Fruit fly (Drosophila melanogaster) whole organism, embryonic: ENCODE measurements around the gene CG14269.

Experiments used
- Atf-2 ChIP-seq: fragments of 200-800 bp; sonication (Bioruptor generic); optimal IDR thresholded peaks from 2 replicates; lab custom pipeline; 2016; ENCODE audit warnings: missing biosample characterization, missing genetic modification characterization
- CG11093 ChIP-seq: fragments of 200-800 bp; sonication (Bioruptor generic); IDR thresholded peaks from 3 replicates; pipeline ENCODE4 v1.3.6; 2022; ENCODE audit warnings: missing biosample characterization, missing genetic modification characterization
- CG12299 ChIP-seq: fragments of 200-800 bp; sonication (Bioruptor generic); optimal IDR thresholded peaks from 2 replicates; lab custom pipeline; 2018; ENCODE audit warnings: missing biosample characterization, mild to moderate bottlenecking, missing genetic modification characterization
- CG13894 ChIP-seq: fragments of 200-800 bp; sonication (Bioruptor generic); optimal IDR thresholded peaks from 3 replicates; lab custom pipeline; 2018; ENCODE audit warnings: missing biosample characterization, mild to moderate bottlenecking, missing genetic modification characterization, moderate library complexity
- CG1647 ChIP-seq: fragments of 200-800 bp; sonication (Bioruptor generic); optimal IDR thresholded peaks from 3 replicates; lab custom pipeline; 2016; ENCODE audit warnings: missing biosample characterization, missing genetic modification characterization
- CG17359 ChIP-seq: fragments of 200-800 bp; sonication (Bioruptor generic); optimal IDR thresholded peaks from 3 replicates; lab custom pipeline; 2018; ENCODE audit warnings: missing biosample characterization, mild to moderate bottlenecking, missing genetic modification characterization, moderate library complexity
- CG17568 ChIP-seq: fragments of 200-800 bp; sonication (Bioruptor generic); optimal IDR thresholded peaks from 2 replicates; lab custom pipeline; 2018; ENCODE audit warnings: missing biosample characterization, mild to moderate bottlenecking, missing genetic modification characterization, moderate library complexity
- CG18262 ChIP-seq: fragments of 200-800 bp; optimal IDR thresholded peaks from 3 replicates; lab custom pipeline; 2019; ENCODE audit warnings: missing biosample characterization, mild to moderate bottlenecking, missing genetic modification characterization, moderate library complexity
- CG2120 ChIP-seq: fragments of 200-800 bp; sonication (Bioruptor generic); optimal IDR thresholded peaks from 3 replicates; lab custom pipeline; 2016; ENCODE audit warnings: missing biosample characterization, missing genetic modification characterization
- CG30431 ChIP-seq: fragments of 200-800 bp; sonication (Bioruptor generic); optimal IDR thresholded peaks from 2 replicates; lab custom pipeline; 2017; ENCODE audit warnings: missing biosample characterization, missing genetic modification characterization
- CG32532 ChIP-seq: fragments of 200-800 bp; sonication (Bioruptor generic); IDR thresholded peaks from 2 replicates; pipeline ENCODE4 v1.3.6; 2022; ENCODE audit warnings: missing biosample characterization, missing genetic modification characterization
- CG4360 ChIP-seq: fragments of 200-800 bp; sonication (Bioruptor generic); IDR thresholded peaks from 2 replicates; pipeline ENCODE4 v1.3.6; 2022; ENCODE audit warnings: missing biosample characterization, missing genetic modification characterization
- CG5180 ChIP-seq: fragments of 200-800 bp; sonication (Bioruptor generic); optimal IDR thresholded peaks from 3 replicates; lab custom pipeline; 2017; ENCODE audit warnings: missing biosample characterization, missing genetic modification characterization, mild to moderate bottlenecking, moderate library complexity, missing genetic modification reagents
- CG6272 ChIP-seq: fragments of 200-800 bp; sonication (Bioruptor generic); IDR thresholded peaks from 2 replicates; pipeline ENCODE4 v1.3.6; 2022; ENCODE audit warnings: missing biosample characterization, missing genetic modification characterization
- CG8765 ChIP-seq: fragments of 200-800 bp; sonication (Bioruptor generic); IDR thresholded peaks from 2 replicates; pipeline ENCODE4 v1.3.6; 2022; ENCODE audit warnings: missing biosample characterization, missing genetic modification characterization
- Dfd ChIP-seq, 2 experiments: fragments of >200 bp; optimal IDR thresholded peaks; 2 replicates each; lab custom pipeline; 2017; ENCODE audit warnings: missing biosample characterization in 2 of 2, missing genetic modification characterization in 2 of 2
- Dref ChIP-seq: fragments of 200-800 bp; sonication (Bioruptor generic); IDR thresholded peaks from 2 replicates; pipeline ENCODE4 v1.3.6; 2022; ENCODE audit warnings: missing biosample characterization, missing genetic modification characterization
- Drgx ChIP-seq: fragments of 200-800 bp; sonication (Bioruptor generic); IDR thresholded peaks from 2 replicates; pipeline ENCODE4 v1.3.6; 2022; ENCODE audit warnings: missing biosample characterization, missing genetic modification characterization
- Ets65A ChIP-seq: fragments of 200-800 bp; sonication (Bioruptor generic); peaks from one replicate; lab custom pipeline; 2016; ENCODE audit warnings: missing biosample characterization, missing genetic modification characterization
- HLH4C ChIP-seq: fragments of 200-800 bp; sonication (Bioruptor generic); IDR thresholded peaks from 3 replicates; pipeline ENCODE4 v1.3.6; 2022; ENCODE audit warnings: missing biosample characterization, missing genetic modification characterization; ENCODE audit not compliant: partially characterized antibody
- Hr3 ChIP-seq: fragments of 200-800 bp; sonication (Bioruptor generic); optimal IDR thresholded peaks from 3 replicates; lab custom pipeline; 2016; ENCODE audit warnings: missing biosample characterization, missing genetic modification characterization
- Hsf ChIP-seq: fragments of 200-800 bp; sonication (Bioruptor generic); optimal IDR thresholded peaks from 3 replicates; lab custom pipeline; 2016; ENCODE audit warnings: missing biosample characterization, missing genetic modification characterization
- Lpt ChIP-seq: fragments of >200 bp; optimal IDR thresholded peaks from 2 replicates; lab custom pipeline; 2018; ENCODE audit warnings: missing biosample characterization, missing genetic modification characterization
- Med ChIP-seq: fragments of 200-800 bp; sonication (Bioruptor generic); peaks from one replicate; lab custom pipeline; 2016; ENCODE audit warnings: missing biosample characterization, missing genetic modification characterization, mild to moderate bottlenecking, inconsistent platforms, moderate library complexity
- NC2β ChIP-seq: fragments of 200-800 bp; sonication (Bioruptor generic); optimal IDR thresholded peaks from 2 replicates; lab custom pipeline; 2016; ENCODE audit warnings: missing biosample characterization, missing genetic modification characterization
- Nf-YA ChIP-seq: fragments of 200-800 bp; sonication (Bioruptor generic); IDR thresholded peaks from 2 replicates; pipeline ENCODE4 v1.3.6; 2022; ENCODE audit warnings: missing biosample characterization, missing genetic modification characterization
- Nf-YC ChIP-seq: fragments of 200-800 bp; optimal IDR thresholded peaks from 3 replicates; lab custom pipeline; 2019; ENCODE audit warnings: missing biosample characterization, mild to moderate bottlenecking, missing genetic modification characterization, moderate library complexity
- NfI ChIP-seq: fragments of 200-800 bp; sonication (Bioruptor generic); optimal IDR thresholded peaks from 3 replicates; lab custom pipeline; 2018; ENCODE audit warnings: missing biosample characterization, mild to moderate bottlenecking, missing genetic modification characterization, moderate library complexity
- Pdp1 ChIP-seq, 2 experiments: fragments of 200-800 bp; sonication (Bioruptor generic); optimal IDR thresholded peaks; 3 replicates each; lab custom pipeline; 2016; ENCODE audit warnings: missing biosample characterization in 2 of 2, missing genetic modification characterization in 2 of 2, mild to moderate bottlenecking in 1 of 2, moderate library complexity in 1 of 2
- Ravus ChIP-seq: fragments of 200-800 bp; sonication (Bioruptor generic); IDR thresholded peaks from 2 replicates; pipeline ENCODE4 v1.3.6; 2022; ENCODE audit warnings: missing biosample characterization, missing genetic modification characterization
- Sox100B ChIP-seq: fragments of 200-800 bp; sonication (Bioruptor generic); optimal IDR thresholded peaks from 3 replicates; lab custom pipeline; 2018; ENCODE audit warnings: missing biosample characterization, mild to moderate bottlenecking, missing genetic modification characterization
- Sox102F ChIP-seq: fragments of 200-800 bp; sonication (Bioruptor generic); optimal IDR thresholded peaks from 2 replicates; lab custom pipeline; 2018; ENCODE audit warnings: missing biosample characterization, mild to moderate bottlenecking, missing genetic modification characterization, moderate library complexity
- Sry-δ ChIP-seq: fragments of 200-800 bp; sonication (Bioruptor generic); optimal IDR thresholded peaks from 2 replicates; lab custom pipeline; 2016; ENCODE audit warnings: missing biosample characterization, missing genetic modification characterization
- al ChIP-seq: fragments of 200-800 bp; sonication (Bioruptor generic); IDR thresholded peaks from 2 replicates; pipeline ENCODE4 v1.3.6; 2022; ENCODE audit warnings: missing biosample characterization, missing genetic modification characterization
- danr ChIP-seq: fragments of 200-800 bp; sonication (Bioruptor generic); IDR thresholded peaks from 2 replicates; pipeline ENCODE4 v1.3.6; 2022; ENCODE audit warnings: missing biosample characterization, missing genetic modification characterization
- gem ChIP-seq: fragments of 200-800 bp; sonication (Bioruptor generic); optimal IDR thresholded peaks from 2 replicates; lab custom pipeline; 2019; ENCODE audit warnings: missing biosample characterization, mild to moderate bottlenecking, missing genetic modification characterization, moderate library complexity
- grau ChIP-seq: fragments of 200-800 bp; optimal IDR thresholded peaks from 3 replicates; lab custom pipeline; 2019; ENCODE audit warnings: missing biosample characterization, mild to moderate bottlenecking, missing genetic modification characterization, moderate library complexity
- hkb ChIP-seq, 2 experiments: fragments of 200-800 bp in 1 of 2; fragments of >200 bp in 1 of 2; sonication (Bioruptor generic) in 1 of 2; IDR thresholded peaks in 1 of 2; optimal IDR thresholded peaks in 1 of 2; 2 replicates each; pipeline versions ENCODE4 v1.3.6 to Lab custom; 2017 to 2022; ENCODE audit warnings: missing biosample characterization in 1 of 2, missing genetic modification characterization in 1 of 2
- jing ChIP-seq: fragments of 200-800 bp; sonication (Bioruptor generic); optimal IDR thresholded peaks from 2 replicates; lab custom pipeline; 2018; ENCODE audit warnings: missing biosample characterization, mild to moderate bottlenecking, missing genetic modification characterization
- lab ChIP-seq: fragments of 200-800 bp; sonication (Bioruptor generic); optimal IDR thresholded peaks from 3 replicates; lab custom pipeline; 2017; ENCODE audit warnings: missing biosample characterization, missing genetic modification characterization, mild to moderate bottlenecking, moderate library complexity, missing genetic modification reagents
- lilli ChIP-seq: fragments of 200-800 bp; sonication (Bioruptor generic); optimal IDR thresholded peaks from 3 replicates; lab custom pipeline; 2016; ENCODE audit warnings: missing biosample characterization, missing genetic modification characterization
- lmd ChIP-seq: fragments of 200-800 bp; sonication (Bioruptor generic); IDR thresholded peaks from 2 replicates; pipeline ENCODE4 v1.3.6; 2022; ENCODE audit warnings: missing biosample characterization, missing genetic modification characterization
- pho ChIP-seq: fragments of 200-800 bp; sonication (Bioruptor generic); optimal IDR thresholded peaks from 2 replicates; lab custom pipeline; 2016; ENCODE audit warnings: missing biosample characterization, missing genetic modification characterization
- row ChIP-seq: fragments of 200-800 bp; sonication (Bioruptor generic); IDR thresholded peaks from 3 replicates; pipeline ENCODE4 v1.3.6; 2022; ENCODE audit warnings: missing biosample characterization, missing genetic modification characterization
- sens ChIP-seq: fragments of 200-800 bp; sonication (Bioruptor generic); peaks from one replicate; lab custom pipeline; 2016; ENCODE audit warnings: missing biosample characterization, missing genetic modification characterization
- sens-2 ChIP-seq: fragments of 200-800 bp; sonication (Bioruptor generic); IDR thresholded peaks from 2 replicates; pipeline ENCODE4 v1.3.6; 2022; ENCODE audit warnings: missing biosample characterization, missing genetic modification characterization
- slbo ChIP-seq: fragments of 200-800 bp; sonication (Bioruptor generic); IDR thresholded peaks from 2 replicates; pipeline ENCODE4 v1.3.6; 2022; ENCODE audit warnings: missing biosample characterization, missing genetic modification characterization
- slou ChIP-seq: fragments of 200-800 bp; sonication (Bioruptor generic); optimal IDR thresholded peaks from 3 replicates; lab custom pipeline; 2016; ENCODE audit warnings: missing biosample characterization, missing genetic modification characterization
- vnd ChIP-seq: fragments of 200-800 bp; sonication (Bioruptor generic); IDR thresholded peaks from 3 replicates; pipeline ENCODE4 v1.3.6; 2022; ENCODE audit warnings: missing biosample characterization, missing genetic modification characterization; ENCODE audit not compliant: partially characterized antibody

CG14269 gene

DNA sequence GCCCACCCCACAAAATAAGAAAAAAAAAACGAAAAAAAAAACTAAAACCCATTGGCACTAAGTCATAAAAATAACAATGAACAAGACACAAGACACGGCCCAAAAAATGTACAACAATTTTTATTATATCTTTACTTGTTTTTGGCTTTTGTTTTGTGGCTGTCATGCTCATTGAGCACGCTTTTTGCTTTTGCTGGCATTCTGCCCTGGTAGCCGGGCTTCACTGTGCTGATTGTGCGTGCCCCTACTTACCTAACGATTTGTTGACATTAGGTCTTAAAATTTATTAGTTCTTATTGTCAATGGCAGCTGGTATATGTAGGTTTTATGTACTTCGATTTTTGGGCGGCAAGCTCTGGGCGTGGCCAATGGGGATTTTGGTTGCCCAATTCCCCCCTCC, 22.9 kb upstream of the CG14269 start:
- TF ChIP-seq CG12299 (tag; lab: Kevin White, UChicago) (no peak), slbo (peak; percentile 40), Sox100B (GFP tag; lab: Kevin White, UChicago) (no peak), Med (GFP tag; lab: Kevin White, UChicago) (peak; percentile 21), vnd (GFP tag; lab: Robert Waterston, UW) (no peak), Pdp1 (GFP tag; optimal IDR thresholded peaks at IDR 0.05; lab: Kevin White, UChicago) (peak in 1 of 2 experiments; percentile 23), CG8765 (no peak), hkb (optimal IDR thresholded peaks at IDR 0.05; lab: Kevin White, UChicago) (no peak), hkb (GFP tag; IDR thresholded peaks at IDR 0.05; lab: Robert Waterston, UW) (0 out of 2 replicates have a peak, but pooled peaks have one; percentile 29), jing (GFP tag; lab: Kevin White, UChicago) (no peak), Atf-2 (GFP tag; lab: Kevin White, UChicago) (no peak), danr (no peak), row (peak; percentile 39; the same call in 2 of the 3 replicates), lmd (peak; percentile 19; the same call in 1 of the 2 replicates), NC2β (no peak), Dfd (GFP tag; optimal IDR thresholded peaks at IDR 0.05; lab: Kevin White, UChicago) (no peak), CG17359 (tag; lab: Kevin White, UChicago) (no peak), Ets65A (GFP tag; lab: Kevin White, UChicago) (peak; percentile 68), Sry-δ (GFP tag; lab: Kevin White, UChicago) (no peak), grau (tag; lab: Kevin White, UChicago) (peak; percentile 63)

DNA sequence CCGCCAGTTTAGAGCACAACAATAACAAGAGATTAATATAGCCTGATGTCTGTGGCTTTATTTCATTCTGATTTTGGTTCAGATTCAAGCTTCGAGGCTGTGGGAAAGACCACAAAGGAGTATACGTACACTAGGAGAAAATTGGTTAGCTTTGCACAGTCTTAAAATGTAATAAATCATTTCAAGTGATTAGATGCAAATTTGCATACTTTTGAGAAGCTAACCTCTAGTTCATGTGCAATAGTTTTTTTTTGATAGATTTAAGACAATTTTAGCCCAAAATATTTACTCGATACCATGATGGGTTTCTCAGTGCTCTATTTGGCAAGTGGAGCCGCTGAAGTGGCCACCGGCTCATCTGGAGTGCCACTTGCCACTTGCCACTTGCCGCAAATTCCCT, 21.9 kb upstream of the CG14269 start:
- peak; percentile 54 for TF ChIP-seq Drgx
- 0 out of 2 replicates have a peak, but pooled peaks have one; percentile 10 for TF ChIP-seq al (GFP tag; lab: Robert Waterston, UW)
- peak; percentile 73 for TF ChIP-seq sens (GFP tag; lab: Kevin White, UChicago)
- no peak for TF ChIP-seq Nf-YC (tag; lab: Kevin White, UChicago)
- no peak for TF ChIP-seq CG17568 (GFP tag; lab: Kevin White, UChicago)
- peak; percentile 25; the same call in 1 of the 2 replicates for TF ChIP-seq CG32532 (GFP tag; lab: Robert Waterston, UW)
- TF ChIP-seq HLH4C, result no peak
- TF ChIP-seq Hsf (GFP tag; lab: Kevin White, UChicago), result peak; percentile 5
- TF ChIP-seq NfI, result no peak
- TF ChIP-seq CG1647 (GFP tag; lab: Kevin White, UChicago), result no peak
- TF ChIP-seq Sox102F, result peak; percentile 2
- TF ChIP-seq CG13894 (tag; lab: Kevin White, UChicago), result peak; percentile 27
- peak; percentile 53 for TF ChIP-seq slbo
- no peak for TF ChIP-seq slou (GFP tag; lab: Kevin White, UChicago)
- peak; percentile 15 for TF ChIP-seq gem (tag; lab: Kevin White, UChicago)
- TF ChIP-seq Lpt (GFP tag; lab: Kevin White, UChicago), result no peak
- TF ChIP-seq Med (GFP tag; lab: Kevin White, UChicago), result peak; percentile 43
- TF ChIP-seq lmd, result peak; percentile 25; the same call in 1 of the 2 replicates
- no peak for TF ChIP-seq CG18262 (tag; lab: Kevin White, UChicago)
- TF ChIP-seq CG2120 (GFP tag; lab: Kevin White, UChicago), result peak; percentile 16

DNA sequence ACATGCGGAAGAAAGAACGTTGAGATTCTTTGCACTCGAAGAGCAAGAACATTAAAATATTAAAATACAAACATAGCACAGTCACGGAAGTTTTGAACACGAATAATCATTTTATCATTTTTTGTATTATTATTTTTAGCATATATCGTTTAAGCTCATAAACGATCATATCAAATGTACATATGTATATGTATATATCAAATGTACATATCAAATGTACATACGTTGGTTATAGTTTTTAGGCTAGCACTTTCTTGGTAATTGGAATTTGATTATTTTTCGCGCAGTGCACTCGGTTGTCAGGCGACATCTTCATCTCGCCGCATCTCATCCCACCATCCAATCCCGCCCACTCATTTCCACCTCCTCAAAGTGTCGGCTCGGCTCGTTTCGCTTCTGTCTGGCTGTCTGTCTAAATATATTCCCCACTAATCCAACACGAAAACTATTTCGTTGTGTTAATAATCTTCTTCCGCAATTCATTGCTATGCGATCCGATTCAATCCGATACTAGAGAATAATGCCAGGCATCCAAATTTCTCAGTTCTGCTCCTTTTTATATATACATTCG, 19.9 kb upstream of the CG14269 start:
- no peak for TF ChIP-seq Hr3 (GFP tag; lab: Kevin White, UChicago)
- TF ChIP-seq sens-2 (GFP tag; lab: Robert Waterston, UW), result no peak
- peak; percentile 51 for TF ChIP-seq lab
- peak; percentile 33 for TF ChIP-seq CG5180 (GFP tag; lab: Kevin White, UChicago)
- peak; percentile 6 for TF ChIP-seq lilli (GFP tag; lab: Kevin White, UChicago)
- no peak for TF ChIP-seq CG11093 (GFP tag; lab: Robert Waterston, UW)
- peak; percentile 5 for TF ChIP-seq Nf-YC (tag; lab: Kevin White, UChicago)
- no peak for TF ChIP-seq CG4360 (GFP tag; lab: Robert Waterston, UW)
- TF ChIP-seq pho, result no peak
- no peak for TF ChIP-seq Nf-YA
- TF ChIP-seq Dref, result no peak
- TF ChIP-seq CG30431, result no peak
- peak; percentile 51 for TF ChIP-seq CG17359 (tag; lab: Kevin White, UChicago)
- TF ChIP-seq Ravus (GFP tag; lab: Robert Waterston, UW), result no peak
- TF ChIP-seq CG6272 (GFP tag; lab: Robert Waterston, UW), result no peak
